Fruit fly (Drosophila melanogaster) whole organism, pupa: ENCODE results near the gene sty.

Experiments used
- CG8301 ChIP-seq: fragments of 200-800 bp; sonication (Bioruptor generic); optimal IDR thresholded peaks from 2 replicates; lab custom pipeline; 2018; ENCODE audit warnings: missing biosample characterization, mild to moderate bottlenecking, missing genetic modification characterization
- EcR ChIP-seq: fragments of 200-800 bp; sonication (Bioruptor generic); optimal IDR thresholded peaks from 3 replicates; lab custom pipeline; 2019; ENCODE audit warnings: missing biosample characterization, missing genetic modification characterization, mild to moderate bottlenecking, moderate library complexity, missing genetic modification reagents
- Ets98B ChIP-seq: fragments of 200-800 bp; sonication (Bioruptor generic); IDR thresholded peaks from 2 replicates; pipeline ENCODE4 v1.3.6; 2022; ENCODE audit warnings: missing biosample characterization, missing genetic modification characterization
- Pif1A ChIP-seq: fragments of 200-800 bp; sonication (Bioruptor generic); optimal IDR thresholded peaks from 3 replicates; lab custom pipeline; 2016; ENCODE audit warnings: missing biosample characterization, missing genetic modification characterization

DNA sequence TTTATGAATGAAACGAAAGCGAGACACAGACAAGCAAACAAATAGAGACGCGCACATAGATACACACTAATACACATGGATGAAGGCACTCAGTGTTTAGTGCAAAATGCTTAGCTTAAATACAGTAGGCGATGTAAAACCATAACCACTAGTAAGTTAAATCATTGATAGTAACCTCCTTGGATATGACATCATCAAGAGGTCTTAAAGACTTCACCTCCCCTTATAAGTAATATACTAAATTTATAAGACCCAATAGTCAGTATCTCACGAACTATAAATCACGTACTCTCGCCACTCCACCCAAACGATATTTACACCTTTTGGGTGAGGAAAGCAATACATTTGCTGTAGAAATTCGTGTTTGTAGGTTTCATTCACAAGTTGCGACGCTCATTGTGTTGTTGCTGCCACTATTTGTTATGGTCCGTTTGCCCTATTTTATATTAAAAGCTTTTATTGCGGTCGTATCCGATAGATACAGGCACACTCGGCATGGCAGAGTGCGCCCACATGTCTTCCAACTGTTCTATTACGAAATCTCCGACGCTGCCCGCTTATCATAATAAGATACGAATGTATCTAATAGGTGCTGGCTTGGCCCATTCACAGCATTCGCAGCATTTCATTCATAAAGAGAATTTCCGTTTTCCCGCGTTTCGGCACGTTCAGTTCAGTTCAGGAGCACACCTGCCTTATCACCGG is 13.1 kb upstream of the sty start:
- TF ChIP-seq EcR = no peak
- TF ChIP-seq CG8301 (tag; lab: Kevin White, UChicago) = no peak
- no peak for TF ChIP-seq Pif1A (GFP tag; lab: Kevin White, UChicago)
- TF ChIP-seq Ets98B (GFP tag; lab: Robert Waterston, UW) = no peak
